Worm (Caenorhabditis elegans) whole organism, L4 larva: ENCODE data around the gene taf-8.
"Not testable (repeated sequence)": the region's sequence is repeated elsewhere in the genome, so short reads cannot be mapped to it uniquely, and the experiment has no call there.

Experiments
- fos-1 ChIP-seq: fragments of 150-350 bp; optimal IDR thresholded peaks from 2 replicates; lab custom pipeline; 2014; ENCODE audit warnings: missing biosample characterization, missing genetic modification characterization
- gei-8 ChIP-seq: fragments of 200-800 bp; sonication (Bioruptor generic); optimal IDR thresholded peaks from 2 replicates; lab custom pipeline; 2018; ENCODE audit warnings: mild to moderate bottlenecking, missing genetic modification characterization, missing compliant biosample characterization
- lin-1 ChIP-seq: fragments of 200-800 bp; sonication (Bioruptor generic); IDR thresholded peaks from 2 replicates; pipeline ENCODE4 v1.3.6; 2022; ENCODE audit warnings: missing genetic modification reagents, missing genetic modification characterization, missing compliant biosample characterization
- lir-3 ChIP-seq: sonication (generic microtip); optimal IDR thresholded peaks from 2 replicates; lab custom pipeline; 2016; ENCODE audit warnings: mild to moderate bottlenecking, missing genetic modification characterization, missing compliant biosample characterization
- mdl-1 ChIP-seq, 2 experiments: fragments of 150-350 bp in 1 of 2; sonication (generic microtip) in 1 of 2; optimal IDR thresholded peaks; 2 replicates each; lab custom pipeline; 2014 to 2017; ENCODE audit warnings: missing biosample characterization in 2 of 2, missing genetic modification characterization in 2 of 2
- mep-1 ChIP-seq: fragments of 150-350 bp; sonication (generic microtip); optimal IDR thresholded peaks from 3 replicates; lab custom pipeline; 2014; ENCODE audit warnings: missing biosample characterization, missing genetic modification characterization
- nhr-10 ChIP-seq: fragments of 150-350 bp; optimal IDR thresholded peaks from 2 replicates; lab custom pipeline; 2014; ENCODE audit warnings: missing biosample characterization, missing genetic modification characterization
- nhr-76 ChIP-seq: fragments of 150-350 bp; optimal IDR thresholded peaks from 2 replicates; lab custom pipeline; 2014; ENCODE audit warnings: missing biosample characterization, missing genetic modification characterization
- pha-4 ChIP-seq, 2 experiments: fragments of 150-350 bp in 1 of 2; fragments of 200-800 bp in 1 of 2; sonication (Bioruptor generic) in 1 of 2; IDR thresholded peaks in 1 of 2; optimal IDR thresholded peaks in 1 of 2; 2 replicates each; pipeline versions ENCODE4 v1.3.6 to Lab custom; 2014 to 2022; ENCODE audit warnings: missing genetic modification characterization in 2 of 2, missing genetic modification reagents in 2 of 2, missing biosample characterization in 1 of 2, missing compliant biosample characterization in 1 of 2
- snpc-4 ChIP-seq: fragments of 150-350 bp; optimal IDR thresholded peaks from 2 replicates; lab custom pipeline; 2014; ENCODE audit warnings: missing biosample characterization, missing genetic modification characterization
- spr-1 ChIP-seq: sonication (generic microtip); optimal IDR thresholded peaks from 2 replicates; lab custom pipeline; 2016; ENCODE audit warnings: mild to moderate bottlenecking, missing genetic modification characterization, missing compliant biosample characterization
- tag-97 ChIP-seq: fragments of 200-800 bp; sonication (Bioruptor generic); IDR thresholded peaks from 2 replicates; pipeline ENCODE4 v1.3.6; 2022; ENCODE audit warnings: missing genetic modification characterization, missing compliant biosample characterization
- unc-62 ChIP-seq, 3 experiments: fragments of 150-350 bp in 1 of 3; sonication (generic microtip); optimal IDR thresholded peaks in 2 of 3; peaks in 1 of 3; 1 replicate in 1 of 3; 2 replicates in 2 of 3; lab custom pipeline; 2014 to 2017; ENCODE audit warnings: missing biosample characterization in 3 of 3, missing genetic modification characterization in 3 of 3, missing genetic modification reagents in 3 of 3, missing genotype in 1 of 3
- zfp-3 ChIP-seq: fragments of 200-800 bp; sonication (Bioruptor generic); conservative IDR thresholded peaks from 2 replicates; pipeline ENCODE4 v1.3.6; 2022; ENCODE audit warnings: missing genetic modification reagents, missing genetic modification characterization, missing compliant biosample characterization

DNA sequence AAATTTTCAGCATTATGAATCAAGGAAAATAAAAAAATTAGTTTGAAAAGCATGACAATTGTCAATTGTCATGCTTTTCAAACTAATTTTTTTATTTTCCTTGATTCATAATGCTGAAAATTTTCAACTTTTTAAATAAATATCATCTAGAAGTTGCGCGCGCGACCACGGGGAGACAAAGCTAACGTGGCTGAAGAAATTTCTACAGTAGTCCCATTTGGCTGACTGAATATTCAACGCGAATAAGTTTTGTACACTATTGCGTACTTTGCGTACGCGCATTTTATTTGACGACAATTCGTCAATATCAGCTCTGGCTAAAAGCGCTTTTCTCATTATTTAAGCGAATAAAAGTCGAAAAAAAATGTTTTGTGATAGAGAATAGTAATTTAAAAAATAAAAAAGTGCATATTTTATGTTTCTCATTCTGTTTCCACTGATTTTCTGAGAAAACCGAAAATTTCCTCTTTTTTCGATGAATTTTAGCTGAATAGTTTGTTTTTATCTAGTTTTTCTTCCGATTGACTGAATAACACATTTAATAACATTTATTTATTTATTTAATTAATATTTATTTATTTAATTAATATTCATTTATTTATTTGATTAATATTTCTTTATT lies 49.6 kb downstream of the taf-8 start, which contains the start of gene Y53C12A.11:
- TF ChIP-seq mdl-1 (tag; optimal IDR thresholded peaks at IDR 0.05; lab: Kevin White, UChicago); lin-1 (GFP tag; lab: Robert Waterston, UW); spr-1; lir-3 (tag; lab: Kevin White, UChicago); snpc-4 (tag; lab: Kevin White, UChicago); pha-4 (GFP tag; IDR thresholded peaks at IDR 0.05; lab: Robert Waterston, UW); pha-4 (tag; optimal IDR thresholded peaks at IDR 0.05; lab: Kevin White, UChicago); unc-62 (GFP tag; optimal IDR thresholded peaks at IDR 0.05 in 1 of 2; lab: Kevin White, UChicago); unc-62 (tag; optimal IDR thresholded peaks at IDR 0.05; lab: Kevin White, UChicago); zfp-3 (GFP tag; lab: Robert Waterston, UW); nhr-76 (tag; lab: Kevin White, UChicago); tag-97 (GFP tag; lab: Robert Waterston, UW); fos-1 (tag; lab: Kevin White, UChicago); mep-1 (tag; lab: Kevin White, UChicago); nhr-10; gei-8 (GFP tag; lab: Kevin White, UChicago): not testable (repeated sequence)
